Worm (Caenorhabditis elegans) whole organism, late embryonic: Measurements from ENCODE around the gene math-15.

Experiments
- F13H6.1 ChIP-seq: sonication (generic microtip); optimal IDR thresholded peaks from 2 replicates; lab custom pipeline; 2016; ENCODE audit warnings: missing genetic modification characterization, missing compliant biosample characterization
- ama-1 ChIP-seq: fragments of 150-350 bp; optimal IDR thresholded peaks from 2 replicates; lab custom pipeline; 2014
- ceh-22 ChIP-seq: sonication (generic microtip); optimal IDR thresholded peaks from 2 replicates; lab custom pipeline; 2017; ENCODE audit warnings: missing biosample characterization, missing genetic modification characterization
- che-1 ChIP-seq: sonication (generic microtip); optimal IDR thresholded peaks from 2 replicates; lab custom pipeline; 2016; ENCODE audit warnings: mild to moderate bottlenecking, missing genetic modification characterization, missing compliant biosample characterization
- elt-2 ChIP-seq: sonication (generic microtip); optimal IDR thresholded peaks from 2 replicates; lab custom pipeline; 2016; ENCODE audit warnings: missing genetic modification reagents, missing genetic modification characterization, missing compliant biosample characterization
- hlh-30 ChIP-seq: sonication (generic microtip); optimal IDR thresholded peaks from 2 replicates; lab custom pipeline; 2017; ENCODE audit warnings: antibody characterized with exemption, missing genetic modification characterization, missing compliant biosample characterization; ENCODE audit not compliant: insufficient read depth
- lim-6 ChIP-seq: sonication (generic microtip); optimal IDR thresholded peaks from 2 replicates; lab custom pipeline; 2016; ENCODE audit warnings: missing genetic modification characterization, missing compliant biosample characterization
- nfya-1 ChIP-seq: sonication (generic microtip); optimal IDR thresholded peaks from 2 replicates; lab custom pipeline; 2017; ENCODE audit warnings: missing genetic modification characterization, mild to moderate bottlenecking, missing compliant biosample characterization, antibody characterized with exemption, moderate library complexity
- nhr-11 ChIP-seq: fragments of 150-350 bp; optimal IDR thresholded peaks from 2 replicates; lab custom pipeline; 2014; ENCODE audit warnings: missing biosample characterization, missing genetic modification characterization
- pha-4 ChIP-seq: fragments of 150-350 bp; optimal IDR thresholded peaks from 2 replicates; lab custom pipeline; 2018; ENCODE audit warnings: missing biosample characterization, missing genetic modification reagents, missing genetic modification characterization
- zip-5 ChIP-seq: sonication (generic microtip); optimal IDR thresholded peaks from 2 replicates; lab custom pipeline; 2016; ENCODE audit warnings: missing genetic modification characterization, missing compliant biosample characterization

- TF ChIP-seq pha-4, result no peak
- TF ChIP-seq lim-6 (tag; lab: Kevin White, UChicago), result no peak
- TF ChIP-seq nhr-11, result no peak
- no peak for TF ChIP-seq ceh-22 (tag; lab: Kevin White, UChicago)
- TF ChIP-seq zip-5 (tag; lab: Kevin White, UChicago), result no peak
- no peak for TF ChIP-seq F13H6.1 (tag; lab: Kevin White, UChicago)
- no peak for TF ChIP-seq elt-2 (tag; lab: Kevin White, UChicago)
- TF ChIP-seq hlh-30 (tag; lab: Kevin White, UChicago), result no peak
- TF ChIP-seq ama-1, result no peak
- TF ChIP-seq che-1 (tag; lab: Kevin White, UChicago), result no peak
- no peak for TF ChIP-seq nfya-1 (tag; lab: Kevin White, UChicago)
Observed at ce11 chrII:1864278-1864677, 1.9 kb upstream of the math-15 start, which contains the start of gene C16C4.17.
